Worm (Caenorhabditis elegans) whole organism, mixed stage, embryonic: ENCODE data around the gene ZK180.8.

ENCODE experiments used
- blmp-1 ChIP-seq: fragments of 150-350 bp; optimal IDR thresholded peaks from 2 replicates; lab custom pipeline; 2014; ENCODE audit warnings: missing biosample characterization, missing genetic modification characterization
- ceh-43 ChIP-seq: fragments of 200-800 bp; sonication (Bioruptor generic); optimal IDR thresholded peaks from 2 replicates; lab custom pipeline; 2018; ENCODE audit warnings: mild to moderate bottlenecking, missing genetic modification characterization, moderate library complexity, missing compliant biosample characterization
- ces-1 ChIP-seq: fragments of 150-350 bp; optimal IDR thresholded peaks from 2 replicates; lab custom pipeline; 2014; ENCODE audit warnings: missing biosample characterization, missing genetic modification reagents, missing genetic modification characterization
- drap-1 ChIP-seq: fragments of 200-800 bp; sonication (Bioruptor generic); optimal IDR thresholded peaks from 3 replicates; lab custom pipeline; 2018; ENCODE audit warnings: mild to moderate bottlenecking, missing genetic modification characterization, missing compliant biosample characterization
- elt-3 ChIP-seq: fragments of 150-350 bp; optimal IDR thresholded peaks from 2 replicates; lab custom pipeline; 2014; ENCODE audit warnings: missing biosample characterization, missing genetic modification characterization
- lsy-2 ChIP-seq: fragments of 150-350 bp; optimal IDR thresholded peaks from 2 replicates; lab custom pipeline; 2014; ENCODE audit warnings: missing biosample characterization, missing genetic modification characterization
- mep-1 ChIP-seq: fragments of 150-350 bp; optimal IDR thresholded peaks from 2 replicates; lab custom pipeline; 2017; ENCODE audit warnings: missing biosample characterization, missing genetic modification reagents, missing genetic modification characterization, inconsistent platforms
- nhr-237 ChIP-seq: fragments of 150-350 bp; optimal IDR thresholded peaks from 2 replicates; lab custom pipeline; 2014; ENCODE audit warnings: missing biosample characterization, missing genetic modification characterization
- nhr-76 ChIP-seq: sonication (generic microtip); optimal IDR thresholded peaks from 2 replicates; lab custom pipeline; 2017; ENCODE audit warnings: missing biosample characterization, missing genetic modification characterization
- snpc-4 ChIP-seq: fragments of 150-350 bp; optimal IDR thresholded peaks from 2 replicates; lab custom pipeline; 2014; ENCODE audit warnings: missing biosample characterization, missing genetic modification characterization
- unc-39 ChIP-seq: fragments of 150-350 bp; optimal IDR thresholded peaks from 2 replicates; lab custom pipeline; 2014; ENCODE audit warnings: missing biosample characterization, missing genetic modification characterization
- unc-62 ChIP-seq: fragments of 150-350 bp; optimal IDR thresholded peaks from 2 replicates; lab custom pipeline; 2014; ENCODE audit warnings: missing biosample characterization, missing genetic modification reagents, missing genetic modification characterization

ce11 chrIV:4482531-4482930, 29.0 kb downstream of the ZK180.8 start, which contains the start of gene M01H9.4:
- TF ChIP-seq nhr-76 (tag; lab: Kevin White, UChicago) (no peak), mep-1 (tag; lab: Kevin White, UChicago) (no peak), lsy-2 (no peak), unc-39 (tag; lab: Kevin White, UChicago) (no peak), elt-3 (tag; lab: Kevin White, UChicago) (no peak), drap-1 (GFP tag; lab: Kevin White, UChicago) (no peak), blmp-1 (tag; lab: Kevin White, UChicago) (no peak), unc-62 (GFP tag; lab: Kevin White, UChicago) (no peak), ceh-43 (GFP tag; lab: Kevin White, UChicago) (no peak), ces-1 (no peak), snpc-4 (no peak), nhr-237 (tag; lab: Kevin White, UChicago) (no peak)
